Fruit fly (Drosophila melanogaster): ENCODE measurements around the gene NK7.1.

- TF ChIP-seq CG8478 (optimal IDR thresholded peaks at IDR 0.05) (no peak), CTCF (optimal IDR thresholded peaks at IDR 0.05) (no peak)
These were observed 26.6 kb upstream of the NK7.1 start for dm6 chr3R:14399375-14399774.
